Fruit fly (Drosophila melanogaster): ENCODE data around the gene CG34274.

- TF ChIP-seq CG5204 (GFP tag; optimal IDR thresholded peaks at IDR 0.05) = no peak
- TF ChIP-seq kay (GFP tag; ENCODE audit: borderline replicate concordance) = no peak
- TF ChIP-seq ovo (GFP tag; optimal IDR thresholded peaks at IDR 0.05) = no peak
- no peak for TF ChIP-seq cnc (optimal IDR thresholded peaks at IDR 0.05)
- no peak for TF ChIP-seq bab1 (GFP tag; optimal IDR thresholded peaks at IDR 0.05)
- no peak for TF ChIP-seq CG14711 (tag; optimal IDR thresholded peaks at IDR 0.05)
Measured at dm6 chr3R:15700801-15701200, 30.7 kb upstream of the CG34274 start.

All from whole organism, adult.